Worm (Caenorhabditis elegans) whole organism, L4/young adult: ENCODE results near the gene Y11D7A.7.

Experiments
- W03F9.2 ChIP-seq: fragments of 150-350 bp; optimal IDR thresholded peaks from 2 replicates; lab custom pipeline; 2014; ENCODE audit warnings: missing biosample characterization, missing genetic modification characterization
- dao-5 ChIP-seq: sonication (generic microtip); optimal IDR thresholded peaks from 2 replicates; lab custom pipeline; 2016; ENCODE audit warnings: missing genotype, missing genetic modification characterization, moderate library complexity, missing compliant biosample characterization
- him-1 ChIP-seq: sonication (generic microtip); optimal IDR thresholded peaks from 2 replicates; lab custom pipeline; 2016; ENCODE audit warnings: missing genotype, missing genetic modification reagents, missing genetic modification characterization, missing compliant biosample characterization

ce11 chrIV:9216437-9216836 lies 32.9 kb upstream of the Y11D7A.7 start:
- TF ChIP-seq dao-5 (tag; lab: Kevin White, UChicago): no peak
- TF ChIP-seq him-1 (tag; lab: Kevin White, UChicago): no peak
- TF ChIP-seq W03F9.2 (tag; lab: Kevin White, UChicago): no peak
